Worm (Caenorhabditis elegans) whole organism, late embryonic: ENCODE results near the gene ccch-5.

ENCODE experiments used
- C38D4.7 ChIP-seq: fragments of 200-800 bp; sonication (Bioruptor generic); optimal IDR thresholded peaks from 2 replicates; lab custom pipeline; 2018; ENCODE audit warnings: mild to moderate bottlenecking, missing genetic modification characterization, moderate library complexity, missing compliant biosample characterization
- ama-1 ChIP-seq: fragments of 150-350 bp; optimal IDR thresholded peaks from 2 replicates; lab custom pipeline; 2014
- hlh-8 ChIP-seq: sonication (generic microtip); optimal IDR thresholded peaks from 2 replicates; lab custom pipeline; 2016; ENCODE audit warnings: missing genotype, missing genetic modification characterization, missing compliant biosample characterization
- pqm-1 ChIP-seq: sonication (generic microtip); optimal IDR thresholded peaks from 2 replicates; lab custom pipeline; 2016; ENCODE audit warnings: missing genetic modification characterization, missing compliant biosample characterization

ce11 chrIV:14929421-14929820, 10.0 kb downstream of the ccch-5 start, which contains the start of gene Y57G11C.28:
- TF ChIP-seq pqm-1 (tag; lab: Kevin White, UChicago) (no peak), hlh-8 (tag; lab: Kevin White, UChicago) (no peak), C38D4.7 (GFP tag; lab: Kevin White, UChicago) (no peak), ama-1 (lab: Kevin White, UChicago) (no peak)
